Fruit fly (Drosophila melanogaster) whole organism, embryonic: ENCODE data around the gene CG43248.

Experiments
- CG10959 ChIP-seq: fragments of 200-800 bp; sonication (Bioruptor generic); IDR thresholded peaks from 2 replicates; pipeline ENCODE4 v1.3.6; 2022; ENCODE audit warnings: missing biosample characterization, missing genetic modification characterization
- CG10979 ChIP-seq: fragments of 200-800 bp; sonication (Bioruptor generic); optimal IDR thresholded peaks from 2 replicates; lab custom pipeline; 2018; ENCODE audit warnings: missing biosample characterization, mild to moderate bottlenecking, missing genetic modification characterization, moderate library complexity
- CG11085 ChIP-seq: fragments of 200-800 bp; sonication (Bioruptor generic); IDR thresholded peaks from 2 replicates; pipeline ENCODE4 v1.3.6; 2022; ENCODE audit warnings: missing biosample characterization, missing genetic modification characterization
- CG12769 ChIP-seq: fragments of 200-800 bp; sonication (Bioruptor generic); optimal IDR thresholded peaks from 2 replicates; lab custom pipeline; 2019; ENCODE audit warnings: missing biosample characterization, mild to moderate bottlenecking, missing genetic modification characterization, moderate library complexity
- CG14014 ChIP-seq: fragments of 200-800 bp; sonication (Bioruptor generic); IDR thresholded peaks from 2 replicates; pipeline ENCODE4 v1.3.6; 2022; ENCODE audit warnings: missing biosample characterization, missing genetic modification characterization
- CG17385 ChIP-seq: fragments of 200-800 bp; sonication (Bioruptor generic); optimal IDR thresholded peaks from 3 replicates; lab custom pipeline; 2018; ENCODE audit warnings: missing biosample characterization, mild to moderate bottlenecking, missing genetic modification characterization
- CG17829 ChIP-seq: fragments of 200-800 bp; optimal IDR thresholded peaks from 2 replicates; lab custom pipeline; 2019; ENCODE audit warnings: missing biosample characterization, mild to moderate bottlenecking, missing genetic modification characterization, moderate library complexity
- CG2120 ChIP-seq: fragments of 200-800 bp; sonication (Bioruptor generic); optimal IDR thresholded peaks from 3 replicates; lab custom pipeline; 2016; ENCODE audit warnings: missing biosample characterization, missing genetic modification characterization
- CG2678 ChIP-seq: fragments of 200-800 bp; sonication (Bioruptor generic); optimal IDR thresholded peaks from 3 replicates; lab custom pipeline; 2019; ENCODE audit warnings: missing biosample characterization, mild to moderate bottlenecking, missing genetic modification characterization, moderate library complexity
- CG3163 ChIP-seq: fragments of 200-800 bp; sonication (Bioruptor generic); optimal IDR thresholded peaks from 3 replicates; lab custom pipeline; 2016; ENCODE audit warnings: missing biosample characterization, missing genetic modification characterization
- CG32532 ChIP-seq: fragments of 200-800 bp; sonication (Bioruptor generic); IDR thresholded peaks from 2 replicates; pipeline ENCODE4 v1.3.6; 2022; ENCODE audit warnings: missing biosample characterization, missing genetic modification characterization
- CG3281 ChIP-seq: fragments of 200-800 bp; sonication (Bioruptor generic); optimal IDR thresholded peaks from 3 replicates; lab custom pipeline; 2017; ENCODE audit warnings: missing biosample characterization, mild to moderate bottlenecking, missing genetic modification characterization
- CG34224 ChIP-seq: fragments of 200-800 bp; sonication (Bioruptor generic); IDR thresholded peaks from 3 replicates; pipeline ENCODE4 v1.3.6; 2022; ENCODE audit warnings: missing biosample characterization, missing genetic modification characterization; ENCODE audit not compliant: partially characterized antibody
- CG34376 ChIP-seq: fragments of 200-800 bp; sonication (Bioruptor generic); optimal IDR thresholded peaks from 2 replicates; lab custom pipeline; 2018; ENCODE audit warnings: missing biosample characterization, mild to moderate bottlenecking, missing genetic modification characterization
- CG4404 ChIP-seq: fragments of 200-800 bp; sonication (Bioruptor generic); IDR thresholded peaks from 2 replicates; pipeline ENCODE4 v1.3.6; 2022; ENCODE audit warnings: missing biosample characterization, missing genetic modification characterization
- CG8388 ChIP-seq: fragments of 200-800 bp; sonication (Bioruptor generic); optimal IDR thresholded peaks from 2 replicates; lab custom pipeline; 2019; ENCODE audit warnings: missing biosample characterization, mild to moderate bottlenecking, missing genetic modification characterization, moderate library complexity
- Dp ChIP-seq: fragments of 200-800 bp; sonication (Bioruptor generic); optimal IDR thresholded peaks from 2 replicates; lab custom pipeline; 2018; ENCODE audit warnings: missing biosample characterization, mild to moderate bottlenecking, missing genetic modification characterization, moderate library complexity
- Eip74EF ChIP-seq, 2 experiments: fragments of 200-800 bp in 1 of 2; fragments of >200 bp in 1 of 2; sonication (Bioruptor generic) in 1 of 2; optimal IDR thresholded peaks; 2 replicates each; lab custom pipeline; 2017 to 2019; ENCODE audit warnings: missing biosample characterization in 2 of 2, missing genetic modification characterization in 2 of 2, mild to moderate bottlenecking in 1 of 2, moderate library complexity in 1 of 2
- HLHmδ ChIP-seq: fragments of 200-800 bp; sonication (Bioruptor generic); optimal IDR thresholded peaks from 2 replicates; lab custom pipeline; 2018; ENCODE audit warnings: missing biosample characterization, mild to moderate bottlenecking, missing genetic modification characterization, moderate library complexity
- Hr51 ChIP-seq, 2 experiments: fragments of 200-800 bp; sonication (Bioruptor generic); optimal IDR thresholded peaks; 2 replicates in 1 of 2; 3 replicates in 1 of 2; lab custom pipeline; 2016 to 2018; ENCODE audit warnings: missing biosample characterization in 2 of 2, missing genetic modification characterization in 2 of 2, mild to moderate bottlenecking in 1 of 2, moderate library complexity in 1 of 2
- Jarid2 ChIP-seq: fragments of 200-800 bp; sonication (Bioruptor generic); optimal IDR thresholded peaks from 3 replicates; lab custom pipeline; 2017; ENCODE audit warnings: mild to moderate bottlenecking, missing biosample characterization, missing genetic modification reagents, missing genetic modification characterization
- Lpt ChIP-seq: fragments of >200 bp; optimal IDR thresholded peaks from 2 replicates; lab custom pipeline; 2018; ENCODE audit warnings: missing biosample characterization, missing genetic modification characterization
- Med ChIP-seq: fragments of 200-800 bp; sonication (Bioruptor generic); peaks from one replicate; lab custom pipeline; 2016; ENCODE audit warnings: missing biosample characterization, missing genetic modification characterization, mild to moderate bottlenecking, inconsistent platforms, moderate library complexity
- NC2β ChIP-seq: fragments of 200-800 bp; sonication (Bioruptor generic); optimal IDR thresholded peaks from 2 replicates; lab custom pipeline; 2016; ENCODE audit warnings: missing biosample characterization, missing genetic modification characterization
- Trl ChIP-seq, 3 experiments: fragments of >200 bp in 2 of 3; fragments of 200-800 bp in 1 of 3; sonication (Bioruptor generic) in 1 of 3; optimal IDR thresholded peaks; 2 replicates in 1 of 3; 3 replicates in 2 of 3; lab custom pipeline; 2016 to 2017; ENCODE audit warnings: missing biosample characterization in 1 of 3, missing genetic modification characterization in 1 of 3
- bcd ChIP-seq: fragments of 200-800 bp; sonication (Bioruptor generic); optimal IDR thresholded peaks from 2 replicates; lab custom pipeline; 2017; ENCODE audit warnings: missing biosample characterization, mild to moderate bottlenecking, missing genetic modification characterization
- bsh ChIP-seq, 2 experiments: fragments of 200-800 bp; sonication (Bioruptor generic); optimal IDR thresholded peaks; 2 replicates each; lab custom pipeline; 2017 to 2018; ENCODE audit warnings: mild to moderate bottlenecking in 2 of 2, missing biosample characterization in 2 of 2, missing genetic modification characterization in 2 of 2, moderate library complexity in 1 of 2
- btn ChIP-seq: fragments of 200-800 bp; sonication (Bioruptor generic); optimal IDR thresholded peaks from 2 replicates; lab custom pipeline; 2016; ENCODE audit warnings: missing biosample characterization, missing genetic modification characterization
- chinmo ChIP-seq: fragments of 200-800 bp; sonication (Bioruptor generic); IDR thresholded peaks from 4 replicates; pipeline ENCODE4 v1.3.6; 2022; ENCODE audit warnings: missing biosample characterization, missing genetic modification characterization; ENCODE audit not compliant: partially characterized antibody
- ci ChIP-seq: fragments of 200-800 bp; sonication (Bioruptor generic); IDR thresholded peaks from 3 replicates; pipeline ENCODE4 v1.3.6; 2022; ENCODE audit warnings: missing biosample characterization, missing genetic modification characterization
- corto ChIP-seq: fragments of 200-800 bp; sonication (Bioruptor generic); optimal IDR thresholded peaks from 2 replicates; lab custom pipeline; 2016; ENCODE audit warnings: missing biosample characterization, mild to moderate bottlenecking, missing genetic modification characterization, moderate library complexity
- crp ChIP-seq, 2 experiments: fragments of 200-800 bp; sonication (Bioruptor generic); optimal IDR thresholded peaks; 2 replicates in 1 of 2; 3 replicates in 1 of 2; lab custom pipeline; 2017; ENCODE audit warnings: missing biosample characterization in 2 of 2, missing genetic modification characterization in 2 of 2, mild to moderate bottlenecking in 1 of 2, moderate library complexity in 1 of 2
- ftz-f1 ChIP-seq: fragments of 200-800 bp; sonication (Bioruptor generic); optimal IDR thresholded peaks from 2 replicates; lab custom pipeline; 2016; ENCODE audit warnings: missing biosample characterization, missing genetic modification characterization
- grn ChIP-seq: fragments of 200-800 bp; sonication (Bioruptor generic); optimal IDR thresholded peaks from 3 replicates; lab custom pipeline; 2017; ENCODE audit warnings: missing biosample characterization, missing genetic modification characterization
- nerfin-2 ChIP-seq: fragments of 200-800 bp; sonication (Bioruptor generic); IDR thresholded peaks from 2 replicates; pipeline ENCODE4 v1.3.6; 2022; ENCODE audit warnings: missing biosample characterization, missing genetic modification characterization; ENCODE audit not compliant: partially characterized antibody
- nom ChIP-seq: fragments of 200-800 bp; sonication (Bioruptor generic); optimal IDR thresholded peaks from 2 replicates; lab custom pipeline; 2017; ENCODE audit warnings: missing biosample characterization, missing genetic modification characterization, mild to moderate bottlenecking, moderate library complexity, missing genetic modification reagents
- pb ChIP-seq: fragments of 200-800 bp; sonication (Bioruptor generic); optimal IDR thresholded peaks from 3 replicates; lab custom pipeline; 2016; ENCODE audit warnings: missing biosample characterization, missing genetic modification characterization
- pnt ChIP-seq: fragments of 200-800 bp; sonication (Bioruptor generic); optimal IDR thresholded peaks from 3 replicates; lab custom pipeline; 2016; ENCODE audit warnings: missing biosample characterization, missing genetic modification characterization
- sc ChIP-seq, 3 experiments: fragments of >200 bp in 2 of 3; fragments of 200-800 bp in 1 of 3; sonication (Bioruptor generic) in 1 of 3; optimal IDR thresholded peaks; 2 replicates in 2 of 3; 3 replicates in 1 of 3; lab custom pipeline; 2017; ENCODE audit warnings: mild to moderate bottlenecking in 1 of 3, missing biosample characterization in 1 of 3, missing genetic modification characterization in 1 of 3, missing genetic modification reagents in 1 of 3
- sens ChIP-seq: fragments of 200-800 bp; sonication (Bioruptor generic); peaks from one replicate; lab custom pipeline; 2016; ENCODE audit warnings: missing biosample characterization, missing genetic modification characterization
- unc-4 ChIP-seq: fragments of 200-800 bp; sonication (Bioruptor generic); IDR thresholded peaks from 2 replicates; pipeline ENCODE4 v1.3.6; 2022; ENCODE audit warnings: missing biosample characterization, missing genetic modification characterization; ENCODE audit not compliant: partially characterized antibody
- wdn ChIP-seq: fragments of 200-800 bp; sonication (Bioruptor generic); IDR thresholded peaks from 2 replicates; pipeline ENCODE4 v1.3.6; 2022; ENCODE audit warnings: missing biosample characterization, missing genetic modification characterization
- z ChIP-seq: fragments of 200-800 bp; sonication (Bioruptor generic); IDR thresholded peaks from 3 replicates; pipeline ENCODE4 v1.3.6; 2022; ENCODE audit warnings: missing biosample characterization, missing genetic modification characterization

Gene CG43248

DNA sequence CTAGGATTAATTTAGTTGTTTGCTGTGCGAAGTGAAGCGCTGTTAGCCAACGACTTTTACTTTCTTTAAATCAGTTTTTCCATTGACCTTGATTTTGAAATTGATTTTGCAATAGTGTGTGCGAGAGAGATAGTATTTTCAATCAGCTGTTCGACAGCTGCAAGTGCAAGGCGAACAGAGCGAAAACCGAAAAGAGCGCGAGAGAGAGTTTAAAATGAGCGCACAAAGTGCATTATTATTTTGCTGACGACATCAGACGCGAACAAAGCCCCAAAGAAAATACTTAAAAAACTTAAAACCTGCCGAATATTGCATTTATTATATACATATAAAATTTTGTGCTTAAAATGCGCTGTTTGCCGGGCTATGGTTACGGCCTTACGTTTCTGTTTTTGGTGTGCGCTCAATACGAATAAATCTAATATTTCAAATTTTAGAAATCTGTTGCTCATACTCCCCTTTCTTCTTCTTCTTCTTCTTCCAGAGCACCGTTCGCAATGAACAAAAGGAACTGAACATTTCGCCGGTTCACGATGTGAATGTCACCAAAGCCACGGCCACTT lies 19.5 kb downstream of the CG43248 start (continued):
- TF ChIP-seq corto: peak; percentile 50
- no peak for TF ChIP-seq HLHmδ (GFP tag; lab: Kevin White, UChicago)
- no peak for TF ChIP-seq Hr51 (GFP tag; optimal IDR thresholded peaks at IDR 0.05; lab: Kevin White, UChicago)
- 0 out of 4 replicates have a peak, but pooled peaks have one; percentile 48 for TF ChIP-seq chinmo (GFP tag; lab: Robert Waterston, UW)
- peak in 1 of 2 experiments; percentile 75 for TF ChIP-seq crp (GFP tag; optimal IDR thresholded peaks at IDR 0.05; lab: Kevin White, UChicago)
- no peak for TF ChIP-seq CG14014
- TF ChIP-seq pb: no peak
- TF ChIP-seq Lpt (GFP tag; lab: Kevin White, UChicago): no peak

DNA sequence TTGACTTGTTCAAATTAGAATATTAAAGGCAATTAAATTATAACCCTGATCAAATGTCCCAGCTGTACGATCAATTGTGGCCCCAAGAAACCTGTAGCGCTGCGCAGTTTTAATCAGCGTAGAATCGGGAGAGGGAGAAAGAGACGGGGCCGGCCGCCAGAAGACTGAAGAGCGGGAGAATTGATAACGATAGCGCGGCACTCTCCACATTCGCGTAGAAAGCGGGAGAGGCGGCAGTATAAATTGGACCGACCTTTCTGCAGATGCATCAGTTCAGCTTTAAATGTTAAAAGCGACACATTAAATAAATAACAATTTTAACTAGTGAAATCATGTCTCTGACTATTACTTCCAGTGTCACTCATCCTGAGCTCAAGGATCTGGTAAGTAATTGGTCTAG lies 20.5 kb downstream of the CG43248 start, which contains the start of gene MsrA:
Gene MsrA (plus strand): TSS at position 266 of the 400 bp plus-strand sequence.
- peak; percentile 45 for TF ChIP-seq grn (GFP tag; lab: Kevin White, UChicago)
- TF ChIP-seq CG10959 (GFP tag; lab: Robert Waterston, UW): no peak
- no peak for TF ChIP-seq CG8388
- no peak for TF ChIP-seq unc-4 (GFP tag; lab: Robert Waterston, UW)
- peak; percentile 59 for TF ChIP-seq CG3163 (GFP tag; lab: Kevin White, UChicago)
- TF ChIP-seq z (GFP tag; lab: Robert Waterston, UW): no peak
- no peak for TF ChIP-seq btn
- TF ChIP-seq NC2β: no peak
- no peak for TF ChIP-seq ftz-f1 (GFP tag; lab: Kevin White, UChicago)
- peak; percentile 63 for TF ChIP-seq sens (GFP tag; lab: Kevin White, UChicago)
- peak; percentile 72 to 74 for TF ChIP-seq Trl (optimal IDR thresholded peaks at IDR 0.05; lab: Kevin White, UChicago)
- TF ChIP-seq Trl (GFP tag; optimal IDR thresholded peaks at IDR 0.05; lab: Kevin White, UChicago): no peak
- no peak for TF ChIP-seq Eip74EF (GFP tag; optimal IDR thresholded peaks at IDR 0.05; lab: Kevin White, UChicago)
- TF ChIP-seq CG12769: peak; percentile 35
- TF ChIP-seq nom (GFP tag; lab: Kevin White, UChicago): peak; percentile 58
- TF ChIP-seq sc (optimal IDR thresholded peaks at IDR 0.05; lab: Kevin White, UChicago): no peak
- TF ChIP-seq sc (GFP tag; optimal IDR thresholded peaks at IDR 0.05; lab: Kevin White, UChicago): no peak
- no peak for TF ChIP-seq CG2120 (GFP tag; lab: Kevin White, UChicago)
- 0 out of 3 replicates have a peak, but pooled peaks have one; percentile 29 for TF ChIP-seq ci (GFP tag; lab: Robert Waterston, UW)
- TF ChIP-seq CG34376: peak; percentile 28
- TF ChIP-seq Jarid2 (GFP tag; lab: Kevin White, UChicago): peak; percentile 59
- no peak for TF ChIP-seq wdn (GFP tag; lab: Robert Waterston, UW)
- TF ChIP-seq CG17829: no peak
- no peak for TF ChIP-seq CG11085
- TF ChIP-seq CG2678 (tag; lab: Kevin White, UChicago): no peak
- no peak for TF ChIP-seq pnt
- TF ChIP-seq bsh (GFP tag; optimal IDR thresholded peaks at IDR 0.05; lab: Kevin White, UChicago): no peak
- TF ChIP-seq CG32532 (GFP tag; lab: Robert Waterston, UW): peak; percentile 35; the same call in 1 of the 2 replicates
- TF ChIP-seq Med: peak; percentile 44
- 0 out of 4 replicates have a peak, but pooled peaks have one; percentile 15 for TF ChIP-seq chinmo (GFP tag; lab: Robert Waterston, UW)
- TF ChIP-seq CG3281: no peak
- no peak for TF ChIP-seq CG10979 (tag; lab: Kevin White, UChicago)
- TF ChIP-seq Dp (GFP tag; lab: Kevin White, UChicago): no peak
- TF ChIP-seq CG4404 (GFP tag; lab: Robert Waterston, UW): no peak
- no peak for TF ChIP-seq bcd (GFP tag; lab: Kevin White, UChicago)
- TF ChIP-seq nerfin-2: no peak
- no peak for TF ChIP-seq CG34224 (GFP tag; lab: Robert Waterston, UW)
- TF ChIP-seq CG17385 (GFP tag; lab: Kevin White, UChicago): peak; percentile 16
